Worm (Caenorhabditis elegans): ENCODE measurements around the gene Y7A9D.1.

The Y7A9D.1 gene

DNA sequence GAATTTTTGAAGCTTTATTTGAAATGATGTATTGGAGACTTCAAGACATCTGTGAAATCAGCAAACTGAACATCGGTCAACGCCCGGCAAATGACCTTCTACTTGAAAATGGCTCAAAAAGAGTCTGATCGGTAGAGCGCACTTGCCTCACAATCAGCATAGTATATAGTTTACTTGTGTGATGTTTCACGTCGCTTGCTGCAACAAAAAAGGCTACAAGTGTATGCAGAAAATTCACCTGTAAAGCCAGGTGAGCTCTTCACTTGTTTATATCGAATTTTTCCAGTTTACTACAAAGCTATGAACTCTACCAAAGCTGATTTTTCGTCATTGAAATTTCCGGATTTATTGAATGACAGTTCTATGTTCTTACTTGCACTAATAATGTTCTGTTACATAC is 49.4 kb downstream of the Y7A9D.1 start, which contains the start of gene srz-71:
Gene srz-71, plus strand, starts transcription at position 301 of the 400 bp plus-strand sequence.
- TF ChIP-seq lsy-2 (tag; optimal IDR thresholded peaks at IDR 0.05) (no peak), pha-4 (tag; optimal IDR thresholded peaks at IDR 0.05) (no peak), blmp-1 (tag; optimal IDR thresholded peaks at IDR 0.05) (no peak), M03D4.4 (tag; optimal IDR thresholded peaks at IDR 0.05) (no peak), sem-2 (GFP tag; optimal IDR thresholded peaks at IDR 0.05) (no peak), unc-120 (tag; optimal IDR thresholded peaks at IDR 0.05; ENCODE audit: poor library complexity, severe bottlenecking) (no peak), cnd-1 (tag; optimal IDR thresholded peaks at IDR 0.05) (no peak), unc-62 (GFP tag; optimal IDR thresholded peaks at IDR 0.05) (no peak), lin-32 (GFP tag; optimal IDR thresholded peaks at IDR 0.05) (no peak), mab-5 (tag; optimal IDR thresholded peaks at IDR 0.05) (no peak), bed-3 (GFP tag; optimal IDR thresholded peaks at IDR 0.05) (no peak), ztf-11 (tag; optimal IDR thresholded peaks at IDR 0.05) (no peak)
